Fruit fly (Drosophila melanogaster): Measurements from ENCODE around the gene lbe.

dm6 chr3R:21403435-21403834, 42.9 kb downstream of the lbe start, which contains the start of gene CG7907:
- TF ChIP-seq CG8159 (tag; optimal IDR thresholded peaks at IDR 0.05) (no peak), EcR (GFP tag; optimal IDR thresholded peaks at IDR 0.05) (no peak), fd96Ca (GFP tag; IDR thresholded peaks at IDR 0.05) (no peak), Pif1B (GFP tag; optimal IDR thresholded peaks at IDR 0.05) (no peak), CG34367 (tag; optimal IDR thresholded peaks at IDR 0.05) (no peak)

Measured in whole organism, pupa.